Fruit fly (Drosophila melanogaster): ENCODE data around the gene Cpr67Fa1.

Cpr67Fa1 gene

dm6 chr3L:10889692-10890089 is at the start of gene Cpr67Fa1:
Cpr67Fa1 (plus strand) TSS chr3L:10889990.
- TF ChIP-seq Sox102F (GFP tag; optimal IDR thresholded peaks at IDR 0.05) (no peak), CG11294 (GFP tag; IDR thresholded peaks at IDR 0.05) (no peak), CG8632 (GFP tag; optimal IDR thresholded peaks at IDR 0.05) (no peak), CG3919 (GFP tag; optimal IDR thresholded peaks at IDR 0.05) (no peak), eg (GFP tag; IDR thresholded peaks at IDR 0.05) (no peak), Sox15 (GFP tag; optimal IDR thresholded peaks at IDR 0.05) (no peak), CG11902 (GFP tag; optimal IDR thresholded peaks at IDR 0.05) (no peak), CG11762 (GFP tag; optimal IDR thresholded peaks at IDR 0.05; ENCODE audit: insufficient read depth) (no peak), vri (GFP tag; optimal IDR thresholded peaks at IDR 0.05) (no peak), Hr4 (GFP tag; optimal IDR thresholded peaks at IDR 0.05) (no peak), CG1621 (tag; optimal IDR thresholded peaks at IDR 0.05) (no peak), CG34406 (GFP tag; optimal IDR thresholded peaks at IDR 0.05) (no peak), CG8319 (GFP tag; optimal IDR thresholded peaks at IDR 0.05) (no peak), topi (GFP tag; optimal IDR thresholded peaks at IDR 0.05) (no peak), Hr38 (GFP tag; optimal IDR thresholded peaks at IDR 0.05) (no peak), CG6792 (GFP tag; optimal IDR thresholded peaks at IDR 0.05) (no peak)

dm6 chr3L:10840867-10841266 is 48.9 kb upstream of the Cpr67Fa1 start:
- TF ChIP-seq Eip78C (GFP tag) (peak; percentile 8), eg (GFP tag; IDR thresholded peaks at IDR 0.05) (no peak), Sox14 (GFP tag; optimal IDR thresholded peaks at IDR 0.05) (no peak), CG6808 (GFP tag; optimal IDR thresholded peaks at IDR 0.05) (no peak), achi (GFP tag; optimal IDR thresholded peaks at IDR 0.05) (no peak)

dm6 chr3L:10841905-10842304 is 47.9 kb upstream of the Cpr67Fa1 start:
- peak in 1 of 2 experiments; percentile 13 for TF ChIP-seq ss (GFP tag; optimal IDR thresholded peaks at IDR 0.05)
- no peak for TF ChIP-seq Sox102F (GFP tag; optimal IDR thresholded peaks at IDR 0.05)

- TF ChIP-seq topi (GFP tag; optimal IDR thresholded peaks at IDR 0.05) = no peak
- TF ChIP-seq Eip78C (GFP tag) = no peak
- no peak for TF ChIP-seq Blimp-1 (GFP tag; optimal IDR thresholded peaks at IDR 0.05)
- no peak for TF ChIP-seq CG11902 (GFP tag; optimal IDR thresholded peaks at IDR 0.05)
- no peak for TF ChIP-seq Hr39 (GFP tag; optimal IDR thresholded peaks at IDR 0.05)
- TF ChIP-seq CG8632 (GFP tag; optimal IDR thresholded peaks at IDR 0.05) = no peak
- TF ChIP-seq CG8119 (GFP tag; IDR thresholded peaks at IDR 0.05) = no peak
- TF ChIP-seq CG9139 (GFP tag; optimal IDR thresholded peaks at IDR 0.05) = no peak
- no peak for TF ChIP-seq Hr4 (GFP tag; optimal IDR thresholded peaks at IDR 0.05)
- no peak for TF ChIP-seq esn (GFP tag; optimal IDR thresholded peaks at IDR 0.05)
- TF ChIP-seq CG34406 (GFP tag; optimal IDR thresholded peaks at IDR 0.05) = no peak
- no peak for TF ChIP-seq CG11762 (GFP tag; optimal IDR thresholded peaks at IDR 0.05; ENCODE audit: insufficient read depth)
- TF ChIP-seq CG10631 (GFP tag; optimal IDR thresholded peaks at IDR 0.05) = no peak
- no peak for TF ChIP-seq Eip93F (GFP tag; optimal IDR thresholded peaks at IDR 0.05)
- TF ChIP-seq CG6163 (GFP tag; IDR thresholded peaks at IDR 0.05) = no peak
Observed at dm6 chr3L:10842830-10843229, 47.0 kb upstream of the Cpr67Fa1 start.

- TF ChIP-seq Lpt (GFP tag; optimal IDR thresholded peaks at IDR 0.05) (no peak), CG1621 (tag; optimal IDR thresholded peaks at IDR 0.05) (no peak), spab (GFP tag; optimal IDR thresholded peaks at IDR 0.05) (peak; percentile 46), ss (GFP tag; optimal IDR thresholded peaks at IDR 0.05) (peak in 1 of 2 experiments; percentile 37), svp (GFP tag) (peak; percentile 62), CG10631 (GFP tag; optimal IDR thresholded peaks at IDR 0.05) (peak; percentile 44), net (GFP tag; optimal IDR thresholded peaks at IDR 0.05) (peak; percentile 0), Met (GFP tag; optimal IDR thresholded peaks at IDR 0.05) (peak; percentile 7), acj6 (GFP tag; optimal IDR thresholded peaks at IDR 0.05) (peak; percentile 43), Sox14 (GFP tag; optimal IDR thresholded peaks at IDR 0.05) (no peak), CG9139 (GFP tag; optimal IDR thresholded peaks at IDR 0.05) (no peak), fkh (GFP tag; optimal IDR thresholded peaks at IDR 0.05) (no peak), CG4318 (GFP tag; optimal IDR thresholded peaks at IDR 0.05) (peak; percentile 13), esn (GFP tag; optimal IDR thresholded peaks at IDR 0.05) (peak; percentile 21), CG10669 (GFP tag; optimal IDR thresholded peaks at IDR 0.05) (peak; percentile 34), salr (GFP tag; optimal IDR thresholded peaks at IDR 0.05) (peak in 1 of 2 experiments; percentile 32), CG3032 (tag; optimal IDR thresholded peaks at IDR 0.05) (peak; percentile 22), Hr4 (GFP tag; optimal IDR thresholded peaks at IDR 0.05) (no peak), topi (GFP tag; optimal IDR thresholded peaks at IDR 0.05) (no peak), CG11762 (GFP tag; optimal IDR thresholded peaks at IDR 0.05; ENCODE audit: insufficient read depth) (no peak), fd85E (GFP tag; optimal IDR thresholded peaks at IDR 0.05) (no peak), CG8632 (GFP tag; optimal IDR thresholded peaks at IDR 0.05) (peak; percentile 44), achi (GFP tag; optimal IDR thresholded peaks at IDR 0.05) (peak; percentile 45), CG11902 (GFP tag; optimal IDR thresholded peaks at IDR 0.05) (no peak), CG8119 (GFP tag; IDR thresholded peaks at IDR 0.05) (no peak), dac (GFP tag; optimal IDR thresholded peaks at IDR 0.05) (no peak), CG34406 (GFP tag; optimal IDR thresholded peaks at IDR 0.05) (peak; percentile 35)
Observed at dm6 chr3L:10843273-10843672, 46.5 kb upstream of the Cpr67Fa1 start.

All from whole organism, prepupa.